Fruit fly (Drosophila melanogaster): Measurements from ENCODE around the gene ScsbetaG.

Gene ScsbetaG

dm6 chr3L:5583295-5583707 is 19.8 kb upstream of the ScsbetaG start (continued):
- peak; percentile 51 for TF ChIP-seq tap (tag; optimal IDR thresholded peaks at IDR 0.05)
- TF ChIP-seq CG12659 (GFP tag; optimal IDR thresholded peaks at IDR 0.05), result peak; percentile 85
- peak; percentile 77 for TF ChIP-seq CkIIα-i1 (GFP tag; IDR thresholded peaks at IDR 0.05)
- TF ChIP-seq CG12769 (tag; optimal IDR thresholded peaks at IDR 0.05), result no peak
- peak; percentile 91 for TF ChIP-seq CG14014 (GFP tag; IDR thresholded peaks at IDR 0.05)
- peak; percentile 96 for TF ChIP-seq slbo (GFP tag; IDR thresholded peaks at IDR 0.05)
- no peak for TF ChIP-seq gsb-n (tag; optimal IDR thresholded peaks at IDR 0.05)
- peak; percentile 89 for TF ChIP-seq CG7372 (GFP tag; IDR thresholded peaks at IDR 0.05)
- TF ChIP-seq hth (optimal IDR thresholded peaks at IDR 0.05), result no peak
- no peak for TF ChIP-seq MTF-1 (GFP tag; optimal IDR thresholded peaks at IDR 0.05; ENCODE audit: borderline replicate concordance)
- TF ChIP-seq CG15269 (tag; optimal IDR thresholded peaks at IDR 0.05), result no peak
- peak; percentile 67 for TF ChIP-seq CG18011 (GFP tag; optimal IDR thresholded peaks at IDR 0.05)
- peak; percentile 87 for TF ChIP-seq chm (GFP tag; IDR thresholded peaks at IDR 0.05)
- TF ChIP-seq exex (tag; optimal IDR thresholded peaks at IDR 0.05), result no peak
- peak; percentile 94 for TF ChIP-seq nmo (GFP tag; optimal IDR thresholded peaks at IDR 0.05)
- peak; percentile 90 for TF ChIP-seq Sin3A (optimal IDR thresholded peaks at IDR 0.05)
- TF ChIP-seq MBD-R2 (GFP tag; IDR thresholded peaks at IDR 0.05), result peak; percentile 91
- TF ChIP-seq CG18476 (GFP tag; optimal IDR thresholded peaks at IDR 0.05), result peak; percentile 79
- TF ChIP-seq sima (GFP tag; optimal IDR thresholded peaks at IDR 0.05), result peak; percentile 51
- TF ChIP-seq dan (GFP tag; IDR thresholded peaks at IDR 0.05), result peak; percentile 75
- no peak for TF ChIP-seq Deaf1 (tag; optimal IDR thresholded peaks at IDR 0.05)
- TF ChIP-seq Rfx (GFP tag; IDR thresholded peaks at IDR 0.05), result peak; percentile 96
- peak; percentile 89 for TF ChIP-seq pnt (GFP tag; optimal IDR thresholded peaks at IDR 0.05)
- TF ChIP-seq Abd-B (GFP tag; optimal IDR thresholded peaks at IDR 0.05), result peak; percentile 98
- peak; percentile 83 for TF ChIP-seq Awh (GFP tag; IDR thresholded peaks at IDR 0.05)
- no peak for TF ChIP-seq CG6683 (GFP tag; optimal IDR thresholded peaks at IDR 0.05)
- TF ChIP-seq CG2678 (tag; optimal IDR thresholded peaks at IDR 0.05), result no peak
- peak; percentile 59; the same call in 1 of the 2 replicates for TF ChIP-seq CG16779 (GFP tag; IDR thresholded peaks at IDR 0.05)
- TF ChIP-seq PHDP (tag; optimal IDR thresholded peaks at IDR 0.05), result no peak
- peak; percentile 63; the same call in 1 of the 2 replicates for TF ChIP-seq bowl (GFP tag; IDR thresholded peaks at IDR 0.05)
- peak; percentile 80 for TF ChIP-seq Drgx (GFP tag; IDR thresholded peaks at IDR 0.05)
- TF ChIP-seq Ets65A (GFP tag), result peak; percentile 100
- TF ChIP-seq CG16815 (GFP tag; optimal IDR thresholded peaks at IDR 0.05), result peak; percentile 79
- peak; percentile 64 for TF ChIP-seq bbx (GFP tag; IDR thresholded peaks at IDR 0.05; ENCODE audit: partially characterized antibody)
- TF ChIP-seq fd96Cb (tag; optimal IDR thresholded peaks at IDR 0.05), result peak; percentile 82
- TF ChIP-seq CG2120 (GFP tag; optimal IDR thresholded peaks at IDR 0.05), result peak; percentile 94
- peak; percentile 85 for TF ChIP-seq Dek (tag; optimal IDR thresholded peaks at IDR 0.05)
- no peak for TF ChIP-seq usp (GFP tag; optimal IDR thresholded peaks at IDR 0.05)
- TF ChIP-seq stc (GFP tag; IDR thresholded peaks at IDR 0.05), result peak; percentile 73
- TF ChIP-seq BtbVII (GFP tag; optimal IDR thresholded peaks at IDR 0.05), result no peak
- peak; percentile 94 for TF ChIP-seq lmd (GFP tag; IDR thresholded peaks at IDR 0.05)
- no peak for TF ChIP-seq TFAM (GFP tag; optimal IDR thresholded peaks at IDR 0.05)
- peak; percentile 36 for TF ChIP-seq CG2202 (tag; optimal IDR thresholded peaks at IDR 0.05)
- no peak for TF ChIP-seq CG13296 (GFP tag; optimal IDR thresholded peaks at IDR 0.05)
- TF ChIP-seq tgo (GFP tag; IDR thresholded peaks at IDR 0.05), result peak; percentile 89
- peak; percentile 86 for TF ChIP-seq CG8944 (GFP tag; optimal IDR thresholded peaks at IDR 0.05)
- peak; percentile 96 for TF ChIP-seq Ptx1 (GFP tag; IDR thresholded peaks at IDR 0.05)
- TF ChIP-seq CG2116 (GFP tag; optimal IDR thresholded peaks at IDR 0.05), result peak; percentile 83
- peak; percentile 78 for TF ChIP-seq Atf-2 (GFP tag; optimal IDR thresholded peaks at IDR 0.05)
- TF ChIP-seq z (GFP tag; IDR thresholded peaks at IDR 0.05), result no peak
- TF ChIP-seq ranshi (GFP tag; IDR thresholded peaks at IDR 0.05), result peak; percentile 91
- no peak for TF ChIP-seq Neu2 (GFP tag; optimal IDR thresholded peaks at IDR 0.05; ENCODE audit: borderline replicate concordance)

All from whole organism, embryonic.